Fruit fly (Drosophila melanogaster): ENCODE data around the gene SWIP.

Gene SWIP

DNA sequence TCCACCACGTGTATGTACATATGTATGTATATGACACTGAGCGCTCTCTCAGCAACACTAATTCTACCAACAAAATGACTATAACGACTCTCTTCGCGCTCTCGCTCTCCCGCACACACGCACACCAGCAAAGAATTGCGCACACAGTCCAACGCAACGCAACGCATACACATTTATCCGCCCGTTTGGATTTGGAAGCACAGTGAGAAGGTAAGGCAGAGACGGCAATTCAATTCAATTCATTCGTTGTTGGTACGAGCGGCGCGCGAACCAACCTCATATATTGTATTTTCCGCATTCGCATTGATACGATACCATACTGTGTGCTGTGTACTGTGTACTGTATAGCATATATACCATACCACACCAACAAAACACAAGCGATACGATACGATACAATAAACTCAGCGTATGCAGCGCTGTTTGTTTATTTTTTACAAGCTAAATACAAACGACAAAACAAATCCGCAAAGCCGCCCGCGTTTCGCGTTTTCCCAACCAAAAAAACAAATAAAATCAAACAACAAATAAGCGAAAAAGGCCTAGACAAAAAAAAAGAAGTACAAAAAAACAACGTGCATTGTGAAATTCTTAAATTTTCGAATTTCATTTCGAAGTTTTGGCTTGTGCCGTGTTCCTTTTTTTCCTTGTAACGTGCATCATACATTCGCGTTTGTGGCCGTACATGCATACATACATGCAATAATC lies 20.1 kb downstream of the SWIP start, which contains the start of the genes CG9921 and Dsp1 (continued):
- no peak for TF ChIP-seq H2.0 (GFP tag; IDR thresholded peaks at IDR 0.05)
- TF ChIP-seq ab (GFP tag; optimal IDR thresholded peaks at IDR 0.05): no peak
- TF ChIP-seq odd (GFP tag; optimal IDR thresholded peaks at IDR 0.05): no peak
- no peak for TF ChIP-seq HLH3B (GFP tag; IDR thresholded peaks at IDR 0.05)
- TF ChIP-seq CG7556 (GFP tag; optimal IDR thresholded peaks at IDR 0.05): no peak
- 0 out of 2 replicates have a peak, but pooled peaks have one; percentile 43 for TF ChIP-seq hbn (GFP tag; IDR thresholded peaks at IDR 0.05; ENCODE audit: partially characterized antibody)
- peak in 1 of 2 experiments; percentile 56 for TF ChIP-seq eve (GFP tag; optimal IDR thresholded peaks at IDR 0.05)
- peak; percentile 56; the same call in 1 of the 2 replicates for TF ChIP-seq bbx (GFP tag; IDR thresholded peaks at IDR 0.05; ENCODE audit: partially characterized antibody)
- no peak for TF ChIP-seq CG2120 (GFP tag; optimal IDR thresholded peaks at IDR 0.05)
- peak; percentile 13 for TF ChIP-seq grau (tag; optimal IDR thresholded peaks at IDR 0.05)
- no peak for TF ChIP-seq Gsc (GFP tag; IDR thresholded peaks at IDR 0.05)
- peak; percentile 13 for TF ChIP-seq nom (GFP tag; optimal IDR thresholded peaks at IDR 0.05)
- TF ChIP-seq sima (GFP tag; optimal IDR thresholded peaks at IDR 0.05): no peak
- peak; percentile 45; the same call in 1 of the 3 replicates for TF ChIP-seq Dbx (GFP tag; IDR thresholded peaks at IDR 0.05)
- peak; percentile 23 for TF ChIP-seq scrt (GFP tag; optimal IDR thresholded peaks at IDR 0.05)
- TF ChIP-seq rib (GFP tag; IDR thresholded peaks at IDR 0.05): peak; percentile 72
- TF ChIP-seq Bgb (GFP tag; IDR thresholded peaks at IDR 0.05; ENCODE audit: partially characterized antibody): peak; percentile 42; the same call in 1 of the 2 replicates
- TF ChIP-seq CG10543 (GFP tag; optimal IDR thresholded peaks at IDR 0.05): peak; percentile 49
- TF ChIP-seq nerfin-2 (GFP tag; IDR thresholded peaks at IDR 0.05; ENCODE audit: partially characterized antibody): no peak
- peak; percentile 4 for TF ChIP-seq HHEX (GFP tag; optimal IDR thresholded peaks at IDR 0.05)
- TF ChIP-seq HmgZ (tag; optimal IDR thresholded peaks at IDR 0.05): peak; percentile 65
- peak; percentile 53 for TF ChIP-seq wek (GFP tag; optimal IDR thresholded peaks at IDR 0.05)
- peak; percentile 18 for TF ChIP-seq Asciz (GFP tag; optimal IDR thresholded peaks at IDR 0.05)
- peak; percentile 27 for TF ChIP-seq cad (GFP tag; optimal IDR thresholded peaks at IDR 0.05)
- peak; percentile 62; the same call in 2 of the 3 replicates for TF ChIP-seq ci (GFP tag; IDR thresholded peaks at IDR 0.05)
- no peak for TF ChIP-seq Dll (GFP tag; IDR thresholded peaks at IDR 0.05; ENCODE audit: partially characterized antibody)
- TF ChIP-seq br (optimal IDR thresholded peaks at IDR 0.05): no peak
- TF ChIP-seq CG6854 (GFP tag; optimal IDR thresholded peaks at IDR 0.05): no peak
- no peak for TF ChIP-seq CG4730 (GFP tag; IDR thresholded peaks at IDR 0.05)
- TF ChIP-seq CG1603 (tag; optimal IDR thresholded peaks at IDR 0.05): peak; percentile 5
- TF ChIP-seq so (GFP tag; IDR thresholded peaks at IDR 0.05): peak; percentile 15; the same call in 1 of the 3 replicates
- no peak for TF ChIP-seq Nf-YA (GFP tag; IDR thresholded peaks at IDR 0.05)
- peak; percentile 32; the same call in 1 of the 2 replicates for TF ChIP-seq CG11696 (GFP tag; IDR thresholded peaks at IDR 0.05)
- TF ChIP-seq Rfx (GFP tag; IDR thresholded peaks at IDR 0.05): peak; percentile 32; the same call in 1 of the 2 replicates
- no peak for TF ChIP-seq danr (GFP tag; IDR thresholded peaks at IDR 0.05)
- peak; percentile 61 for TF ChIP-seq CG34376 (GFP tag; optimal IDR thresholded peaks at IDR 0.05)
- peak; percentile 8 for TF ChIP-seq CG8478 (optimal IDR thresholded peaks at IDR 0.05)
- no peak for TF ChIP-seq kni (GFP tag; optimal IDR thresholded peaks at IDR 0.05)
- no peak for TF ChIP-seq Meics (GFP tag; optimal IDR thresholded peaks at IDR 0.05)
- no peak for TF ChIP-seq Jarid2 (GFP tag; optimal IDR thresholded peaks at IDR 0.05)
- TF ChIP-seq CG15601 (tag; optimal IDR thresholded peaks at IDR 0.05): no peak
- TF ChIP-seq fu2 (GFP tag; optimal IDR thresholded peaks at IDR 0.05): no peak
- TF ChIP-seq Drgx (GFP tag; IDR thresholded peaks at IDR 0.05): peak; percentile 8; the same call in 1 of the 2 replicates
- TF ChIP-seq CG13894 (tag; optimal IDR thresholded peaks at IDR 0.05): peak; percentile 2
- TF ChIP-seq wdn (GFP tag; IDR thresholded peaks at IDR 0.05): peak; percentile 26; the same call in 1 of the 2 replicates
- no peak for TF ChIP-seq CG2202 (tag; optimal IDR thresholded peaks at IDR 0.05)
- peak; percentile 72 for TF ChIP-seq sens (GFP tag)
- TF ChIP-seq CG6813 (GFP tag; optimal IDR thresholded peaks at IDR 0.05): peak; percentile 3
- peak; percentile 1 for TF ChIP-seq CG17829 (tag; optimal IDR thresholded peaks at IDR 0.05)
- TF ChIP-seq CG32767 (GFP tag; IDR thresholded peaks at IDR 0.05): peak; percentile 90
